Worm (Caenorhabditis elegans): ENCODE results near the gene gldi-5.

- TF ChIP-seq K02D7.2 (tag; optimal IDR thresholded peaks at IDR 0.05): no peak
- TF ChIP-seq ama-1 (optimal IDR thresholded peaks at IDR 0.05): no peak
- no peak for TF ChIP-seq T23F11.4 (GFP tag; optimal IDR thresholded peaks at IDR 0.05)
These were observed 48.9 kb downstream of the gldi-5 start for ce11 chrIII:3677378-3677777.
